Worm (Caenorhabditis elegans): ENCODE measurements around the gene Y37A1A.3.

ce11 chrIV:13882573-13882972, 20.1 kb downstream of the Y37A1A.3 start, which contains the start of gene thoc-7:
- TF ChIP-seq egl-27 (tag; optimal IDR thresholded peaks at IDR 0.05) (no peak), R02D3.7 (tag; optimal IDR thresholded peaks at IDR 0.05) (no peak), daf-8 (GFP tag; IDR thresholded peaks at IDR 0.05) (no peak), zip-11 (GFP tag; IDR thresholded peaks at IDR 0.05) (no peak), nhr-77 (tag; optimal IDR thresholded peaks at IDR 0.05) (no peak), D1046.2 (GFP tag; IDR thresholded peaks at IDR 0.05) (no peak), ztf-11 (tag; optimal IDR thresholded peaks at IDR 0.05) (no peak), ama-1 (optimal IDR thresholded peaks at IDR 0.05) (peak; percentile 71), unc-62 (GFP tag; optimal IDR thresholded peaks at IDR 0.05 in 1 of 2) (no peak), unc-62 (tag; optimal IDR thresholded peaks at IDR 0.05) (no peak), unc-130 (GFP tag; optimal IDR thresholded peaks at IDR 0.05) (no peak)
